Worm (Caenorhabditis elegans): ENCODE results near the gene R07A4.3.

DNA sequence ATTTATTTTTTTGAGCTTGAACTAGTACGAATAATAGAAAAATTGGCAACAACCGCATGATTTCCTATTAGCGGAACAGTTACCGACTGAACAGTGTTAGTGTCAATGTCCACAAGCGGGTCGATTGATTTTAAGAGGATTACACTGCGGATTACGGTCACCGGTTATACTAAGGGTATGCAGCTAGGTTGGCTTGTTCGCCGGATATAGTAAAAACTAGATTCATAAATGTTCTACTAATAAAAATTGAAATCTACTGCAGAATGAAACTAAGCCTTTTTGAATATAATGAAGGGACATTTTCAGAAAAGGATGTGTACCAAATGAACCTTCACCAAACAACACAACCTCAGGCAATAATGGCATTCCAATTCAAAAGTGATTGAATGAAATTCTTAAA lies 4.1 kb downstream of the R07A4.3 start, which contains the start of gene R07A4.4:
- TF ChIP-seq nhr-10 (tag; optimal IDR thresholded peaks at IDR 0.05): no peak
- TF ChIP-seq snpc-4 (tag; optimal IDR thresholded peaks at IDR 0.05): no peak
- TF ChIP-seq unc-62 (GFP tag; optimal IDR thresholded peaks at IDR 0.05): no peak
- TF ChIP-seq nhr-21 (tag; optimal IDR thresholded peaks at IDR 0.05): no peak

Data from whole organism, L2 larva.